Worm (Caenorhabditis elegans): Measurements from ENCODE around the gene nhr-257.

nhr-257 gene

DNA sequence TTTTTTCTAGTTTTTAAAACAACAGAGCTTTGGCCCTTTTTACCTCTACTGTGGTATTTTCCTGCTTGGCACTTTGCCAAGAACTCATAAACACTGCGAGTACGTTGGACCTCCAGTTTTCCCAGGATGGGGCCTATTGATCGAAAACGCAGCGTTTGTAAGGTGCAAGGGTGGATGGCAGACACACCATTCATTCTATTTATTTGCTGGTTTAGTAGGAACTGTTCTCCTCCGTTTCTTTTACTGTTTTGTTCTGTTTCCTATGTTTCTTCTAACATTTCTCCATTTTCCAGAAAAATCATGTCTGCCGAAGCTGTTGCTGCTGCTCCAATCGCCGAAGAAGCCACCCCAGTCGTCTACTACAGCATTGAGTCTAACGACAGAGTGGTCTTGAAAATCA, 28.9 kb upstream of the nhr-257 start, which contains the start of gene skr-15 (continued):
- no peak for TF ChIP-seq ceh-30 (tag; optimal IDR thresholded peaks at IDR 0.05)
- TF ChIP-seq npax-4 (tag; optimal IDR thresholded peaks at IDR 0.05), result no peak
- no peak for TF ChIP-seq dve-1 (tag; optimal IDR thresholded peaks at IDR 0.05)
- TF ChIP-seq lim-6 (tag; optimal IDR thresholded peaks at IDR 0.05), result no peak

DNA sequence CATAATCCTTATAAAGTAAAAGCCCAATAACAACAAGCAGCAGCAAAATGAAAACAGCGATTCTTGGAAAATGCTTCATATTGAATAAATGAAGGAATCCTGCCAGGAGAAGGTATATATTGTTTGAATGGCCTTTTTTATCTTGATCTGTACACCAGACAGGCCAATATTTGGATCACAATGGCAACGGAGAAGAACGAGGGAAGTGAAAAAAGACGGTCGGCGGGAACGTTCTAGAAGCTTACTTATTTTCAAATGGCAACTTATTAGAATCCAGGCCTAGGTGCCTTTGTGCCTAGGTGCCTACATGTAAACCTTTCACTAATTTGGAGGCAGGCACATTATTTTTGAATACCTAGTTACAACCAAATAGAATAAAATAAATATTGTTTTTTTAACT, 25.0 kb upstream of the nhr-257 start, which contains the start of gene F54D10.8:
Gene F54D10.8, minus strand, starts transcription at position 101 of the 400 bp plus-strand sequence.
- no peak for TF ChIP-seq ceh-18 (tag; optimal IDR thresholded peaks at IDR 0.05)
- no peak for TF ChIP-seq pqm-1 (tag; optimal IDR thresholded peaks at IDR 0.05)
- TF ChIP-seq ceh-34 (tag; optimal IDR thresholded peaks at IDR 0.05), result no peak
- TF ChIP-seq ama-1 (optimal IDR thresholded peaks at IDR 0.05), result no peak
- TF ChIP-seq ceh-31 (tag; optimal IDR thresholded peaks at IDR 0.05), result no peak
- no peak for TF ChIP-seq nhr-11 (tag; optimal IDR thresholded peaks at IDR 0.05)
- TF ChIP-seq nfya-1 (tag; optimal IDR thresholded peaks at IDR 0.05), result no peak
- no peak for TF ChIP-seq mec-3 (tag; optimal IDR thresholded peaks at IDR 0.05; ENCODE audit: borderline replicate concordance)
- TF ChIP-seq madf-2 (tag; optimal IDR thresholded peaks at IDR 0.05), result no peak
- TF ChIP-seq T23F11.4 (GFP tag; optimal IDR thresholded peaks at IDR 0.05), result no peak
- no peak for TF ChIP-seq tbx-2 (tag; optimal IDR thresholded peaks at IDR 0.05)
- TF ChIP-seq dmd-4 (tag; optimal IDR thresholded peaks at IDR 0.05; ENCODE audit: borderline replicate concordance), result no peak
- TF ChIP-seq K09A11.1 (tag; optimal IDR thresholded peaks at IDR 0.05; ENCODE audit: insufficient read depth), result no peak
- TF ChIP-seq che-1 (tag; optimal IDR thresholded peaks at IDR 0.05), result no peak

DNA sequence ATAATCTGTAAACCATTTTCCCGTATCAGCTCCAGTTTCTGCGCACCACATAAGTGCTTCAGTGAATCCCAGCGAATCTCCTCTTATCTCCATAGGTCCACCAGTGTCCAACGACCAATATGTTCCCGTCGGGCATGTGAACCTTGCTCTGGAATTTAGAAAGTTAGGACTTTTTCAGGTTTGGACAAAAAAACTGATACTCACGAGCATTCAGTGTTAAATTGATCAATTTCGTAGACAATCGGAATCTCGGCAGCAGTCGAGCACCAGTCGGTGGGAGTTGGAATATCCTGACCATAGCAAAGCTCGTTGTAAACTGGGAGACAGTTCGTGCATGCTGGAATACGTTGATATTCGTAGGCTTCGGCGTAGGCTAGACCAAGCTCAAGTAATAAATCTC, 23.1 kb upstream of the nhr-257 start:
- TF ChIP-seq sdc-2 (tag; optimal IDR thresholded peaks at IDR 0.05) (no peak), ceh-22 (tag; optimal IDR thresholded peaks at IDR 0.05) (no peak), unc-86 (tag; optimal IDR thresholded peaks at IDR 0.05) (no peak), ceh-14 (tag; optimal IDR thresholded peaks at IDR 0.05) (no peak), pat-9 (tag; optimal IDR thresholded peaks at IDR 0.05) (no peak), mec-3 (tag; optimal IDR thresholded peaks at IDR 0.05; ENCODE audit: borderline replicate concordance) (no peak), odd-2 (tag; optimal IDR thresholded peaks at IDR 0.05) (no peak), ceh-9 (tag; optimal IDR thresholded peaks at IDR 0.05) (no peak), ceh-48 (tag; optimal IDR thresholded peaks at IDR 0.05) (no peak), elt-4 (tag; optimal IDR thresholded peaks at IDR 0.05) (no peak), rnt-1 (tag; optimal IDR thresholded peaks at IDR 0.05) (no peak), unc-55 (GFP tag; optimal IDR thresholded peaks at IDR 0.05) (no peak)

ce11 chrII:3832383-3832782, 20.4 kb upstream of the nhr-257 start, which contains the start of gene F54D10.9:
F54D10.9 (minus strand) TSS chrII:3832483.
- no peak for TF ChIP-seq unc-55 (GFP tag; optimal IDR thresholded peaks at IDR 0.05)
- TF ChIP-seq lin-11 (tag; optimal IDR thresholded peaks at IDR 0.05), result no peak
- TF ChIP-seq dmd-4 (tag; optimal IDR thresholded peaks at IDR 0.05; ENCODE audit: borderline replicate concordance), result no peak
- TF ChIP-seq hlh-13 (GFP tag; optimal IDR thresholded peaks at IDR 0.05), result no peak
- no peak for TF ChIP-seq pha-4 (tag; optimal IDR thresholded peaks at IDR 0.05)
- TF ChIP-seq Y22D7AL.16 (tag; optimal IDR thresholded peaks at IDR 0.05), result no peak
- TF ChIP-seq hlh-30 (tag; optimal IDR thresholded peaks at IDR 0.05; ENCODE audit: insufficient read depth), result no peak
- no peak for TF ChIP-seq sdc-2 (tag; optimal IDR thresholded peaks at IDR 0.05)

ce11 chrII:3835915-3836314, 16.8 kb upstream of the nhr-257 start, which contains the start of gene oac-4:
oac-4 (minus strand) TSS chrII:3836015.
- TF ChIP-seq pag-3 (tag; optimal IDR thresholded peaks at IDR 0.05; ENCODE audit: borderline replicate concordance), result no peak
- TF ChIP-seq nhr-11 (tag; optimal IDR thresholded peaks at IDR 0.05), result no peak
- no peak for TF ChIP-seq K09A11.1 (tag; optimal IDR thresholded peaks at IDR 0.05; ENCODE audit: insufficient read depth)
- no peak for TF ChIP-seq pha-2 (tag; optimal IDR thresholded peaks at IDR 0.05)
